Worm (Caenorhabditis elegans): ENCODE results near the gene C45B11.2.

The C45B11.2 gene

ce11 chrV:11082964-11083363 lies 40.5 kb downstream of the C45B11.2 start:
- no peak for TF ChIP-seq T22C8.4 (GFP tag; IDR thresholded peaks at IDR 0.05)
- TF ChIP-seq tab-1 (GFP tag; IDR thresholded peaks at IDR 0.05) = no peak
- no peak for TF ChIP-seq ref-1 (GFP tag; conservative IDR thresholded peaks at IDR 0.05)
- TF ChIP-seq med-1 (GFP tag; optimal IDR thresholded peaks at IDR 0.05; ENCODE audit: insufficient read depth) = no peak

DNA sequence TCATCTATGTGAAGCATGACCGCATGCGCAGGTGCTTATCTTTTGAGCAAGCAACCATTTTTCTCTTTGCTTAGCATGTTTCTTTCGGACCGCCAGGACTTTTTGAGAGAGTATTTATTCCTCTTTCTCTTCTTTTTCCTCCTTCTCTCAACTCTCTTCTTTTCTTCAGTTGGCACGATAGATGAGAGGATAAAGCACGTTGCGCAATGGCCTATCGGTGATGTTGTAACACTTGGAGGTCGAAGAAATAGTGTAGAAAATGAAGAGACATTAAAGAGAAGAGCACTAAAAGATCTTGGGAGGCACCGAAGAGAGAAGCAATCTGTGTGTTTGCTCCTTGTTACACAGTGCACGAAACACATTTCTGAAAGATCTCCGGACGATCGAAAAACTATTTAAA lies 41.2 kb downstream of the C45B11.2 start:
- TF ChIP-seq cog-1 (tag; optimal IDR thresholded peaks at IDR 0.05) (peak; percentile 77), T22C8.4 (GFP tag; IDR thresholded peaks at IDR 0.05) (no peak)

DNA sequence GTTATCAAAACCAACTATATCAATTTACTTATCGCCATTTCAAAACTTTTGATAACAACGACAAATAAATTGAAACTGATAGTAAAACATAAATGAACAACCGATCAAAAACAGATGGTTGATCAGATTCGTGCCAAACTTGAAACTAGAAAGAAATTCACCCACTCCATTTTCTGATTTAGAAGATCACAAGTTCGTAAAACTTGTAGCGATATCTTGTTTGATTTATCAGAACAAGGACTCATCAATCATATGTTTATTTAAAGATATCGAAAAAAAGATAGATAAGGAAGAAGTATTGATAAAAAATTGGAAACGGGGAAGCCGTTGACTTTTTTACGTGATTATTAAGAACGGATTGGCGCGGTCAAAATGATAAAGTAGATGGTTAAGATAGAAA lies 44.6 kb downstream of the C45B11.2 start:
- no peak for TF ChIP-seq tab-1 (GFP tag; IDR thresholded peaks at IDR 0.05)
- no peak for TF ChIP-seq T22C8.4 (GFP tag; IDR thresholded peaks at IDR 0.05)
- TF ChIP-seq cog-1 (tag; optimal IDR thresholded peaks at IDR 0.05) = no peak
- TF ChIP-seq ref-1 (GFP tag; conservative IDR thresholded peaks at IDR 0.05) = no peak
- TF ChIP-seq klf-2 (GFP tag; conservative IDR thresholded peaks at IDR 0.05) = no peak
- TF ChIP-seq med-1 (GFP tag; optimal IDR thresholded peaks at IDR 0.05; ENCODE audit: insufficient read depth) = no peak
- TF ChIP-seq ztf-29 (GFP tag; IDR thresholded peaks at IDR 0.05) = no peak
- no peak for TF ChIP-seq flt-1 (GFP tag; IDR thresholded peaks at IDR 0.05)
- no peak for TF ChIP-seq ztf-23 (GFP tag; IDR thresholded peaks at IDR 0.05)

ce11 chrV:11087519-11087998 lies 45.0 kb downstream of the C45B11.2 start, which contains the start of gene Y42A5A.1:
TSS of gene Y42A5A.1 (plus strand) at chrV:11087948.
- TF ChIP-seq ztf-29 (GFP tag; IDR thresholded peaks at IDR 0.05) = no peak
- TF ChIP-seq klf-2 (GFP tag; conservative IDR thresholded peaks at IDR 0.05) = no peak
- no peak for TF ChIP-seq cog-1 (tag; optimal IDR thresholded peaks at IDR 0.05)
- TF ChIP-seq tab-1 (GFP tag; IDR thresholded peaks at IDR 0.05) = no peak
- TF ChIP-seq ref-1 (GFP tag; conservative IDR thresholded peaks at IDR 0.05) = no peak
- TF ChIP-seq flt-1 (GFP tag; IDR thresholded peaks at IDR 0.05) = no peak
- TF ChIP-seq T22C8.4 (GFP tag; IDR thresholded peaks at IDR 0.05) = no peak
- no peak for TF ChIP-seq med-1 (GFP tag; optimal IDR thresholded peaks at IDR 0.05; ENCODE audit: insufficient read depth)
- TF ChIP-seq ztf-23 (GFP tag; IDR thresholded peaks at IDR 0.05) = no peak
